Fruit fly (Drosophila melanogaster) whole organism, pupa: ENCODE measurements around the gene Tcs3.
A peak's percentile ranks its signal among the peaks of the same experiment; 100 is the strongest.

Experiments used
- CG10348 ChIP-seq: fragments of 200-800 bp; sonication (Bioruptor generic); IDR thresholded peaks from 2 replicates; pipeline ENCODE4 v1.3.6; 2022; ENCODE audit warnings: missing biosample characterization, missing genetic modification characterization
- CG13204 ChIP-seq: fragments of 200-800 bp; sonication (Bioruptor generic); optimal IDR thresholded peaks from 2 replicates; lab custom pipeline; 2018; ENCODE audit warnings: missing biosample characterization, mild to moderate bottlenecking, missing genetic modification characterization, moderate library complexity
- CG14655 ChIP-seq: fragments of 200-800 bp; sonication (Bioruptor generic); optimal IDR thresholded peaks from 3 replicates; lab custom pipeline; 2017; ENCODE audit warnings: mild to moderate bottlenecking, missing biosample characterization, missing genetic modification reagents, missing genetic modification characterization
- CG15710 ChIP-seq: fragments of 200-800 bp; sonication (Bioruptor generic); optimal IDR thresholded peaks from 2 replicates; lab custom pipeline; 2018; ENCODE audit warnings: missing biosample characterization, mild to moderate bottlenecking, missing genetic modification characterization, moderate library complexity
- CG17806 ChIP-seq: fragments of 200-800 bp; sonication (Bioruptor generic); optimal IDR thresholded peaks from 2 replicates; lab custom pipeline; 2018; ENCODE audit warnings: missing biosample characterization, mild to moderate bottlenecking, missing genetic modification characterization, moderate library complexity
- CG32121 ChIP-seq: fragments of 200-800 bp; sonication (Bioruptor generic); IDR thresholded peaks from 2 replicates; pipeline ENCODE4 v1.3.6; 2022; ENCODE audit warnings: missing biosample characterization, missing genetic modification characterization
- CG34367 ChIP-seq: fragments of 200-800 bp; sonication (Bioruptor generic); optimal IDR thresholded peaks from 2 replicates; lab custom pipeline; 2018; ENCODE audit warnings: missing biosample characterization, mild to moderate bottlenecking, missing genetic modification characterization
- CG4496 ChIP-seq: fragments of 200-800 bp; sonication (Bioruptor generic); IDR thresholded peaks from 3 replicates; pipeline ENCODE4 v1.3.6; 2022; ENCODE audit warnings: missing biosample characterization, missing genetic modification characterization
- CG8159 ChIP-seq: fragments of 200-800 bp; sonication (Bioruptor generic); optimal IDR thresholded peaks from 3 replicates; lab custom pipeline; 2018; ENCODE audit warnings: missing biosample characterization, mild to moderate bottlenecking, missing genetic modification characterization, moderate library complexity
- CG8301 ChIP-seq: fragments of 200-800 bp; sonication (Bioruptor generic); optimal IDR thresholded peaks from 2 replicates; lab custom pipeline; 2018; ENCODE audit warnings: missing biosample characterization, mild to moderate bottlenecking, missing genetic modification characterization
- CG9948 ChIP-seq: fragments of 200-800 bp; sonication (Bioruptor generic); optimal IDR thresholded peaks from 2 replicates; lab custom pipeline; 2018; ENCODE audit warnings: missing biosample characterization, mild to moderate bottlenecking, missing genetic modification characterization, moderate library complexity
- D1 ChIP-seq: fragments of 200-800 bp; sonication (Bioruptor generic); optimal IDR thresholded peaks from 2 replicates; lab custom pipeline; 2018; ENCODE audit warnings: missing biosample characterization, mild to moderate bottlenecking, missing genetic modification characterization, moderate library complexity
- EcR ChIP-seq: fragments of 200-800 bp; sonication (Bioruptor generic); optimal IDR thresholded peaks from 3 replicates; lab custom pipeline; 2019; ENCODE audit warnings: missing biosample characterization, missing genetic modification characterization, mild to moderate bottlenecking, moderate library complexity, missing genetic modification reagents
- Ets98B ChIP-seq: fragments of 200-800 bp; sonication (Bioruptor generic); IDR thresholded peaks from 2 replicates; pipeline ENCODE4 v1.3.6; 2022; ENCODE audit warnings: missing biosample characterization, missing genetic modification characterization
- Pif1A ChIP-seq: fragments of 200-800 bp; sonication (Bioruptor generic); optimal IDR thresholded peaks from 3 replicates; lab custom pipeline; 2016; ENCODE audit warnings: missing biosample characterization, missing genetic modification characterization
- Pif1B ChIP-seq: fragments of 200-800 bp; sonication (Bioruptor generic); optimal IDR thresholded peaks from 3 replicates; lab custom pipeline; 2016; ENCODE audit warnings: missing biosample characterization, missing genetic modification characterization
- Snoo ChIP-seq: fragments of 200-800 bp; sonication (Bioruptor generic); optimal IDR thresholded peaks from 3 replicates; lab custom pipeline; 2017; ENCODE audit warnings: missing biosample characterization, mild to moderate bottlenecking, missing genetic modification characterization, inconsistent platforms
- fd96Ca ChIP-seq: fragments of 200-800 bp; sonication (Bioruptor generic); IDR thresholded peaks from 3 replicates; pipeline ENCODE4 v1.3.6; 2022; ENCODE audit warnings: missing biosample characterization, missing genetic modification characterization
- rn ChIP-seq: fragments of 200-800 bp; sonication (Bioruptor generic); IDR thresholded peaks from 2 replicates; pipeline ENCODE4 v1.3.6; 2022; ENCODE audit warnings: missing biosample characterization, missing genetic modification characterization

Tcs3 gene

DNA sequence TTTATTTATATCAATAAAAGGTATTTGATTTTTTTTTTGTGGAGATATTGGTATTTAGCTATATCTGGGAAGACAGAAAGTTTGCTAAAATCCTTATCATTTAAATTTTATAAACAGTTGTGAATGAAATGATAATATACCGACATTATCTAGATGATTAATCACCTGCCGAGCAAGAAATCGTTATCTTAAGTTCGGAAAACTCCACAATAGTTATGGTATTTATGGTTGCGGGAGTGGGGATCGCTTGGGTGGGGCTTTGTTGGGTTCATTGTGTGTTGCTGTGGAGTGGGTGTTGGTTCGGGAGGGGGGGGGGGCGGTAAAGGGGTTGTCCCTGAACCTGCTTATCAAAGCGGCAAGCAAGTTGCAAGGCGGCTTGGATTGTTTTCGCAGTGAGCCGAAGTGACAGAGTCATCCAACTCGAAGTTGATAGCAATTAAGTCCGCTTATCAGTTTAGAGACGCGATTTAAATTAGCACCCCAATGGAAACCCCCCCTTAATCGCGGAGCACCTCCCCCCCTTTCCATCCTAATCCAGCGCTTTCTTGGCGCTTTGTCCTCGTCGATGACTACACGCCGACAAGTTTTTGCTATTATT lies 40.5 kb downstream of the Tcs3 start:
- no peak for TF ChIP-seq CG15710
- 0 out of 3 replicates have a peak, but pooled peaks have one; percentile 20 for TF ChIP-seq fd96Ca (GFP tag; lab: Robert Waterston, UW)
- peak; percentile 91 for TF ChIP-seq EcR

DNA sequence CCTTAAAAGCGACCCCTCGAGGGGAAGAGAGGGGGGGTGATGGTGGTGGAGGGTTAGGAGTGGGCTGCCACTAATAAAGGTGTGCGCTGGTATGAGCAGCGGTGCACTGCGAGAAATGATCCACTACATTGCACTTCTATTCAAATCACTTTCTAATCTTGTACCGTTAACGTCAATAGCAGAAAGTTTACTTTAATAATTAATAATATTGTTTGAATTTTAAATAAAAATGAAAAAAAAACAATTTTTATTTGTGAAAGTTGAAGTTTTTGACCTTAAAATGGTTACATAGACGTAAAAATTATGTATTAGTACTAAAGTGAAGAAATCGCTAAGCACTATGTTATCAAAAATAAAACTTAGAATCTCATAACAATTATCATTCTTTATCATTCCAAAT lies 41.1 kb downstream of the Tcs3 start:
- TF ChIP-seq Ets98B (GFP tag; lab: Robert Waterston, UW) (no peak), CG9948 (tag; lab: Kevin White, UChicago) (peak; percentile 34), CG15710 (peak; percentile 9), CG17806 (tag; lab: Kevin White, UChicago) (peak; percentile 6), CG14655 (GFP tag; lab: Kevin White, UChicago) (peak; percentile 55), D1 (tag; lab: Kevin White, UChicago) (no peak), CG8159 (tag; lab: Kevin White, UChicago) (peak; percentile 9)

DNA sequence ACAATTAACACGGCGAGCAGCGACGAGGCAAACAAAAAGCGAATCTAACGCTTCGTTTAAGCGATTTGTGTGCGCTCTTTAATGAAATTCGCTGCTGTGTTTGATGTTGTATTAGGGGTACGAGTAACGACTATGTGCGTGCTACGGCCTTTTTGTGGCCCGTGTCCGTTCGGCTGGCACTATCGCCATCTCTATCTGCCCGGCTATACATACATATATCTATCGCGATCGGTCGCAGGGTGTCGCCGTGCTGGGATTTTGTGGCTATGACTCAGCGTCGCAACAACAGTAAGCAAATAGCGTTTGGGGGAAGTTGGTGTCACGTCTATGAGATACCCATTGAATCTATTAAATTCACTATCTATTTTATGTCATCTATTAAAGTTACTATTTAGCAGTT lies 41.9 kb downstream of the Tcs3 start:
- TF ChIP-seq CG10348 (GFP tag; lab: Robert Waterston, UW) (no peak), CG9948 (tag; lab: Kevin White, UChicago) (no peak), CG34367 (no peak), EcR (no peak), CG32121 (GFP tag; lab: Robert Waterston, UW) (no peak), Pif1B (no peak), CG8159 (tag; lab: Kevin White, UChicago) (no peak), CG17806 (tag; lab: Kevin White, UChicago) (no peak), CG4496 (GFP tag; lab: Robert Waterston, UW) (no peak), rn (GFP tag; lab: Robert Waterston, UW) (no peak), fd96Ca (GFP tag; lab: Robert Waterston, UW) (no peak), D1 (tag; lab: Kevin White, UChicago) (no peak), Pif1A (GFP tag; lab: Kevin White, UChicago) (no peak), CG15710 (no peak), CG14655 (GFP tag; lab: Kevin White, UChicago) (no peak), Ets98B (GFP tag; lab: Robert Waterston, UW) (no peak)

DNA sequence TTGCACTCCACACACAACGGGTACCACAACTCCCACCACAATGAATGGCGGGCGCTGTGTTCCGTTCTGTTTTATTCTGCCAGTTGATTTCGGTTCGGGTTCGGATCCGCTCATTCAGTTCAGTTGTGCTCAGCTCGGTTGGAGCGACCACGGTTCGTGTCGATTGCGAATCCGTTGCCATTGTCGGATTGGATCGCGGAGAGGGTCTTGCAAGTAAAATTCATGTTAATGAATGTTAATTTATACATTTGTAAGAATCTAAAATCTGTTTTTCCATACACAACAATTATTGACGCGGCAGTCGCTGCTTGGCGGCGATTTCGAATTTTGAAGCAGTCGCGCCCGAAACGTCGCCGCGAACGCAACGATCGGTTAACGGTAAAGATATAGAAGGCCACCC lies 42.7 kb downstream of the Tcs3 start, which contains the start of gene Gagr:
Gene Gagr, plus strand, starts transcription at position 81 of the 400 bp plus-strand sequence.
- no peak for TF ChIP-seq CG34367
- no peak for TF ChIP-seq CG13204 (GFP tag; lab: Kevin White, UChicago)
- no peak for TF ChIP-seq CG8301 (tag; lab: Kevin White, UChicago)
- no peak for TF ChIP-seq EcR
- TF ChIP-seq Pif1A (GFP tag; lab: Kevin White, UChicago): no peak
- no peak for TF ChIP-seq CG15710
- no peak for TF ChIP-seq CG10348 (GFP tag; lab: Robert Waterston, UW)
- TF ChIP-seq CG17806 (tag; lab: Kevin White, UChicago): no peak
- no peak for TF ChIP-seq Snoo (tag; lab: Kevin White, UChicago)
- TF ChIP-seq CG14655 (GFP tag; lab: Kevin White, UChicago): no peak
- no peak for TF ChIP-seq D1 (tag; lab: Kevin White, UChicago)
- no peak for TF ChIP-seq rn (GFP tag; lab: Robert Waterston, UW)

- no peak for TF ChIP-seq D1 (tag; lab: Kevin White, UChicago)
These were observed 48.4 kb downstream of the Tcs3 start, which contains the start of gene CG44836 for dm6 chr3L:16400175-16400574. TSS of gene CG44836 (minus strand) at chr3L:16400275.

- TF ChIP-seq EcR (no peak), CG32121 (GFP tag; lab: Robert Waterston, UW) (no peak), CG13204 (GFP tag; lab: Kevin White, UChicago) (no peak), Pif1B (no peak), rn (GFP tag; lab: Robert Waterston, UW) (no peak), CG8159 (tag; lab: Kevin White, UChicago) (no peak), Pif1A (GFP tag; lab: Kevin White, UChicago) (no peak), CG34367 (no peak), CG10348 (GFP tag; lab: Robert Waterston, UW) (no peak), Ets98B (GFP tag; lab: Robert Waterston, UW) (no peak), CG4496 (GFP tag; lab: Robert Waterston, UW) (no peak), CG17806 (tag; lab: Kevin White, UChicago) (no peak)
These were observed 50.5 kb downstream of the Tcs3 start for dm6 chr3L:16402253-16402652.
